Worm (Caenorhabditis elegans) whole organism, midembryonic: ENCODE measurements around the gene ZC477.7.

Experiments
- T22C8.4 ChIP-seq: fragments of 200-800 bp; sonication (Bioruptor generic); IDR thresholded peaks from 2 replicates; pipeline ENCODE4 v1.3.6; 2022; ENCODE audit warnings: missing genetic modification characterization, missing compliant biosample characterization
- ref-1 ChIP-seq: fragments of 200-800 bp; sonication (Bioruptor generic); conservative IDR thresholded peaks from 2 replicates; pipeline ENCODE4 v1.3.6; 2022; ENCODE audit warnings: missing genetic modification reagents, missing genetic modification characterization, missing compliant biosample characterization
- tab-1 ChIP-seq: fragments of 200-800 bp; sonication (Bioruptor generic); IDR thresholded peaks from 2 replicates; pipeline ENCODE4 v1.3.6; 2022; ENCODE audit warnings: missing genetic modification characterization, missing compliant biosample characterization
- ztf-29 ChIP-seq: fragments of 200-800 bp; sonication (Bioruptor generic); IDR thresholded peaks from 2 replicates; pipeline ENCODE4 v1.3.6; 2022; ENCODE audit warnings: missing genetic modification reagents, missing genetic modification characterization, missing compliant biosample characterization

DNA sequence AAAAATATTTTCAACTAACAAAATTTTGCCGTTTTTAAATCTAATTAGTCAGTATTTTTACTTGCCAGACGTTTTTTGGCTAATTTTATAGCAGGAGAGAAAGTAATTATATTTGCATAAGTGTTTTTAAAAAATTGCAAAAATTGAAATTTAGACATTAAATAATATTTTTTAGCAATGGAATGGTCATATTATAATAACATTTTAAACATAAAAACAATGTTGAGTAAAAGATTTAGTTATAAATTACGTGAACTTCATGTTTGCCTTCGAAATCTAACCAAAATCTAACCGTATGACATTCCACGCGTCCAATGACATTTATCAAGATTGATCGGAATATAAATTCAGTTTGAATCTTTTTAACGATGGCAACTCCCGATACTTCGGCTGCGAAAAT is 43.1 kb upstream of the ZC477.7 start, which contains the start of gene C34D4.2:
- TF ChIP-seq T22C8.4 (GFP tag; lab: Robert Waterston, UW) (no peak), ztf-29 (no peak), tab-1 (GFP tag; lab: Robert Waterston, UW) (no peak), ref-1 (GFP tag; lab: Robert Waterston, UW) (no peak)
